Worm (Caenorhabditis elegans): ENCODE measurements around the gene Y43F8C.3.

DNA sequence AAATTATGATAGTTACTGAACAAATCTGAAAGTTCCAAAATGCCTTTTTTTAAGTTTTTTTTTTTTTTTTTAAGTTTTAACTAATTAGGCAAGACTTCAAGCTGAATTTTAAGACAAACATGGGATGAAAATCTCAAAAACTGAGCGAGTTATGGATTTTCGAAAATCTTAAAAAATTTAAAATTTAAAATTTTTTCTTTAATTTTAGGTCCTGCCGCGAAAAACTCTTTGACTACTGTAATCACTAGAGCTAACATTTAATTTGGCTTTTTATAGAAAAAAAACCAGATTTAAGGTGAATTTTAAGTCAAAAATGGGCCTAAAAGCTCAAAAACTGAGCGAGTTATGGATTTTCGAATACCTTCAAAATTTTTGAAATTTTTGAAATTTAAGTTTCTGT, 13.2 kb downstream of the Y43F8C.3 start, which contains the start of gene grsp-1:
- TF ChIP-seq ceh-30 (tag; optimal IDR thresholded peaks at IDR 0.05) (no peak), unc-55 (GFP tag; optimal IDR thresholded peaks at IDR 0.05) (no peak), Y22D7AL.16 (tag; optimal IDR thresholded peaks at IDR 0.05) (no peak), ceh-2 (tag; optimal IDR thresholded peaks at IDR 0.05) (no peak), fkh-10 (GFP tag; optimal IDR thresholded peaks at IDR 0.05) (no peak), nhr-11 (tag; optimal IDR thresholded peaks at IDR 0.05) (no peak), hlh-30 (tag; optimal IDR thresholded peaks at IDR 0.05; ENCODE audit: insufficient read depth) (no peak), ceh-24 (tag; optimal IDR thresholded peaks at IDR 0.05) (no peak), eyg-1 (tag; optimal IDR thresholded peaks at IDR 0.05) (no peak), lin-11 (tag; optimal IDR thresholded peaks at IDR 0.05) (no peak), T23F11.4 (GFP tag; optimal IDR thresholded peaks at IDR 0.05) (no peak)
